Worm (Caenorhabditis elegans) whole organism, L2 larva: Measurements from ENCODE around the gene F54D5.3.

Experiments used
- ceh-16 ChIP-seq: fragments of 150-350 bp; optimal IDR thresholded peaks from 2 replicates; lab custom pipeline; 2014; ENCODE audit warnings: missing biosample characterization, missing genetic modification characterization
- crh-2 ChIP-seq: sonication (generic microtip); optimal IDR thresholded peaks from 2 replicates; lab custom pipeline; 2017; ENCODE audit warnings: missing biosample characterization, missing genetic modification characterization
- nhr-12 ChIP-seq: fragments of 150-350 bp; optimal IDR thresholded peaks from 2 replicates; lab custom pipeline; 2014; ENCODE audit warnings: missing biosample characterization, missing genetic modification characterization
- unc-55 ChIP-seq: fragments of 150-350 bp; sonication (generic microtip); optimal IDR thresholded peaks from 3 replicates; lab custom pipeline; 2014; ENCODE audit warnings: missing biosample characterization, missing genetic modification reagents, missing genetic modification characterization

DNA sequence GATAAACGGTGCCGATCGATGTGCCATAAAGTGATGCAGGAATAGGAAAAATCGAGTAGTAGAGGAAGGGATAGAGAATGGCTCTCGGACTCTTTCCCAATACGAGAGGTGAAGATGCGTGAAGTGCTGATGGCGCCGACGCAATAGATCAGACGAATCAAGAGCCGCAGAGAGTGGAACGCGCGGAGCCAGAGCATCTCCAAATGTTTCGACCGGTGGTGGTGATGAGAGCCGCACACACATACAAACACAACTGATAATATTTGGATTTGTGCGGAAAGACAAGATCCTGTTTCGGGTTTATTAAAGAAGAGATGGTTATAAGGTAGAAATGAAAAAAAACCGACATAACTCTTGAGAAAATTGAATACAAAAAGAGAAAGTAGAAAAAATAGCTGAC lies 7.5 kb upstream of the F54D5.3 start, which contains the start of gene F54D5.15:
- no peak for TF ChIP-seq nhr-12 (tag; lab: Kevin White, UChicago)
- TF ChIP-seq crh-2 (tag; lab: Kevin White, UChicago): no peak
- no peak for TF ChIP-seq ceh-16 (tag; lab: Kevin White, UChicago)
- no peak for TF ChIP-seq unc-55 (GFP tag; lab: Kevin White, UChicago)
